Worm (Caenorhabditis elegans) whole organism, L1 larva: ENCODE measurements around the gene T09F3.4.

ENCODE experiments used
- aly-2 ChIP-seq: fragments of 150-350 bp; optimal IDR thresholded peaks from 2 replicates; lab custom pipeline; 2014; ENCODE audit warnings: missing biosample characterization, missing genetic modification characterization
- dpl-1 ChIP-seq, 3 experiments: fragments of 150-350 bp in 2 of 3; sonication (generic microtip) in 1 of 3; optimal IDR thresholded peaks; 2 replicates each; lab custom pipeline; 2014 to 2017; ENCODE audit warnings: missing biosample characterization in 3 of 3, missing genetic modification characterization in 3 of 3, missing genetic modification reagents in 3 of 3
- nhr-12 ChIP-seq: sonication (generic microtip); optimal IDR thresholded peaks from 2 replicates; lab custom pipeline; 2017; ENCODE audit warnings: missing biosample characterization, missing genetic modification characterization
- nhr-28 ChIP-seq: fragments of 150-350 bp; optimal IDR thresholded peaks from 2 replicates; lab custom pipeline; 2014; ENCODE audit warnings: missing biosample characterization, missing genetic modification characterization
- pax-3 ChIP-seq: fragments of 200-800 bp; sonication (Bioruptor generic); optimal IDR thresholded peaks from 2 replicates; lab custom pipeline; 2018; ENCODE audit warnings: mild to moderate bottlenecking, missing genetic modification characterization, moderate library complexity, missing compliant biosample characterization
- ztf-4 ChIP-seq: fragments of 150-350 bp; optimal IDR thresholded peaks from 2 replicates; lab custom pipeline; 2014; ENCODE audit warnings: missing biosample characterization, missing genetic modification characterization

Gene T09F3.4

ce11 chrII:10446300-10446699 is 50.8 kb downstream of the T09F3.4 start (continued):
- no peak for TF ChIP-seq aly-2 (tag; lab: Kevin White, UChicago)
- TF ChIP-seq pax-3 (tag; lab: Kevin White, UChicago) = no peak
- peak in 2 of 3 experiments; percentile 6 to 42 for TF ChIP-seq dpl-1 (GFP tag; optimal IDR thresholded peaks at IDR 0.05; lab: Kevin White, UChicago)
- peak; percentile 61 for TF ChIP-seq ztf-4 (tag; lab: Kevin White, UChicago)
- no peak for TF ChIP-seq nhr-28
- TF ChIP-seq nhr-12 = no peak
- TF ChIP-seq, all 84 proteins: peak for 25
